Worm (Caenorhabditis elegans) whole organism, L4/young adult: Measurements from ENCODE around the gene sri-54.

ENCODE experiments used
- W03F9.2 ChIP-seq: fragments of 150-350 bp; optimal IDR thresholded peaks from 2 replicates; lab custom pipeline; 2014; ENCODE audit warnings: missing biosample characterization, missing genetic modification characterization
- dao-5 ChIP-seq: sonication (generic microtip); optimal IDR thresholded peaks from 2 replicates; lab custom pipeline; 2016; ENCODE audit warnings: missing genotype, missing genetic modification characterization, moderate library complexity, missing compliant biosample characterization
- him-1 ChIP-seq: sonication (generic microtip); optimal IDR thresholded peaks from 2 replicates; lab custom pipeline; 2016; ENCODE audit warnings: missing genotype, missing genetic modification reagents, missing genetic modification characterization, missing compliant biosample characterization

ce11 chrII:3100546-3100945 lies 37.2 kb downstream of the sri-54 start, which contains the start of gene srg-24:
- no peak for TF ChIP-seq dao-5 (tag; lab: Kevin White, UChicago)
- no peak for TF ChIP-seq W03F9.2 (tag; lab: Kevin White, UChicago)
- no peak for TF ChIP-seq him-1
